Fruit fly (Drosophila melanogaster): ENCODE measurements around the gene CG14990.

CG14990 gene

DNA sequence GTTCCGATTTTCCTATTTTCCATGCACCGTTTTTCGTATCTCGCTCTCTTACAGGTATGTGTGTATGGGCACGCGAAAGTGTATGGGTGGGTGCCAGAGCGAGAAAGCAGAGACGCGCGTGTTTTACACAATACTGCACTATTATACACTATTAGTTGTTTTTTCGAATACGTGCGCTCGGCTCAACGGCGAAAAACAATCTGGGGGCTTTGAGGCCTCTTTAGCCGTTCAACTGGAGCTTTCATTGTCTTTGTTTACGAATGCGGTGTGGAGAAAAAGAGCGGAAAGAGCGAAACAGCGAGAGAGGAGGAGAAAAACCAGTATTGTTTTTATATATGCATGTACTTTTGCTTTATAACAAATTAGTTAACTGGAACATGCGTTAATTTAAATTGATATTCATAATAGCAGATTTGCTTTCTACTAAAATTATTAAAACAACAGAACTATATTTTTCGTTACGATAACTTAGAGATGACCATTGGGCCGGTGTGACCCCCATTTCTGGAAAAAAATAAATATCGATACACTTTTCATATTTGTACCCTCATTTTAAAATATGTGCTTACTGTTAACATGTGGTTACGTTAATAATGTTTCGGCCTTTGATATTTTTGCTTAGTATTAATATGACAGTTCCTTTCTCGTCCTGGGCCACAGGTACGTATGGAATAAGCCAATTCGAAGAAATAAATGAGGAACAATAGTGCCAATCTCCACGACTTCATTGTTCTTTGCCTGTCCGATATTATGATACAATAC lies 9.7 kb downstream of the CG14990 start, which contains the start of gene CG14995 (continued):
- TF ChIP-seq gce (GFP tag; IDR thresholded peaks at IDR 0.05) (no peak), B-H2 (GFP tag; optimal IDR thresholded peaks at IDR 0.05) (no peak), ase (GFP tag; IDR thresholded peaks at IDR 0.05) (no peak), CG2889 (GFP tag; IDR thresholded peaks at IDR 0.05) (no peak), slou (GFP tag; optimal IDR thresholded peaks at IDR 0.05) (no peak), CG32767 (GFP tag; IDR thresholded peaks at IDR 0.05) (peak; percentile 18; the same call in 1 of the 2 replicates), Poxn (GFP tag; IDR thresholded peaks at IDR 0.05) (no peak), trh (GFP tag; optimal IDR thresholded peaks at IDR 0.05) (no peak), esg (GFP tag; conservative IDR thresholded peaks at IDR 0.05) (no peak), sr (GFP tag; IDR thresholded peaks at IDR 0.05) (no peak), lov (optimal IDR thresholded peaks at IDR 0.05) (no peak), lov (GFP tag; IDR thresholded peaks at IDR 0.05) (no peak), Oaz (GFP tag; IDR thresholded peaks at IDR 0.05) (no peak), aop (GFP tag; IDR thresholded peaks at IDR 0.05) (no peak), gcm2 (GFP tag; optimal IDR thresholded peaks at IDR 0.05) (no peak), CG13775 (GFP tag; optimal IDR thresholded peaks at IDR 0.05) (no peak), chinmo (GFP tag; IDR thresholded peaks at IDR 0.05; ENCODE audit: partially characterized antibody) (peak; percentile 96), Ada2b (GFP tag; IDR thresholded peaks at IDR 0.05) (no peak), pros (GFP tag; optimal IDR thresholded peaks at IDR 0.05) (no peak), trem (tag; optimal IDR thresholded peaks at IDR 0.05) (no peak), CG8478 (optimal IDR thresholded peaks at IDR 0.05) (no peak), MBD-R2 (GFP tag; IDR thresholded peaks at IDR 0.05) (0 out of 2 replicates have a peak, but pooled peaks have one; percentile 21), eyg (GFP tag; optimal IDR thresholded peaks at IDR 0.05) (no peak), gfzf (GFP tag; optimal IDR thresholded peaks at IDR 0.05) (no peak), CG4854 (GFP tag; optimal IDR thresholded peaks at IDR 0.05) (no peak), H15 (GFP tag; IDR thresholded peaks at IDR 0.05) (no peak), caup (GFP tag; optimal IDR thresholded peaks at IDR 0.05; ENCODE audit: severe bottlenecking) (peak; percentile 31), CG6854 (GFP tag; optimal IDR thresholded peaks at IDR 0.05) (peak; percentile 53), sima (GFP tag; optimal IDR thresholded peaks at IDR 0.05) (no peak), prd (optimal IDR thresholded peaks at IDR 0.05) (no peak), prd (GFP tag; IDR thresholded peaks at IDR 0.05) (no peak), Hr78 (GFP tag; optimal IDR thresholded peaks at IDR 0.05) (no peak), nmo (GFP tag; optimal IDR thresholded peaks at IDR 0.05) (no peak), dati (GFP tag; IDR thresholded peaks at IDR 0.05) (no peak), CG8765 (GFP tag; IDR thresholded peaks at IDR 0.05) (no peak), CG10366 (GFP tag; IDR thresholded peaks at IDR 0.05) (no peak), chm (GFP tag; IDR thresholded peaks at IDR 0.05) (peak; percentile 74; the same call in 1 of the 2 replicates), Ravus (GFP tag; IDR thresholded peaks at IDR 0.05) (no peak), sisA (GFP tag; IDR thresholded peaks at IDR 0.05) (no peak), E2f2 (GFP tag; IDR thresholded peaks at IDR 0.05) (peak; percentile 81), CG2199 (GFP tag; IDR thresholded peaks at IDR 0.05) (no peak), fd3F (GFP tag; optimal IDR thresholded peaks at IDR 0.05) (no peak), lmd (GFP tag; IDR thresholded peaks at IDR 0.05) (no peak), Jarid2 (GFP tag; optimal IDR thresholded peaks at IDR 0.05) (peak; percentile 77), CG2712 (tag; optimal IDR thresholded peaks at IDR 0.05) (peak; percentile 31), CG10543 (GFP tag; optimal IDR thresholded peaks at IDR 0.05) (peak; percentile 62), Hr51 (GFP tag; optimal IDR thresholded peaks at IDR 0.05) (no peak), CG5245 (GFP tag; optimal IDR thresholded peaks at IDR 0.05) (no peak), Mad (GFP tag; optimal IDR thresholded peaks at IDR 0.05) (no peak), NK7.1 (GFP tag; optimal IDR thresholded peaks at IDR 0.05) (no peak), CG5180 (GFP tag; optimal IDR thresholded peaks at IDR 0.05) (peak; percentile 51), Dip2 (GFP tag; IDR thresholded peaks at IDR 0.05) (no peak)

Data from whole organism, embryonic.